Fruit fly (Drosophila melanogaster): ENCODE data around the gene Eip63E.

dm6 chr3L:3639324-3639723 lies 123.8 kb downstream of the Eip63E start:
- TF ChIP-seq CG4318 (GFP tag; optimal IDR thresholded peaks at IDR 0.05) (peak; percentile 36), CG9139 (GFP tag; optimal IDR thresholded peaks at IDR 0.05) (no peak)

All from whole organism, prepupa.